Worm (Caenorhabditis elegans): ENCODE measurements around the gene Y45F10D.15.

The Y45F10D.15 gene

ce11 chrIV:13788652-13789051, 32.1 kb downstream of the Y45F10D.15 start, which contains the start of the genes sas-6 and Y45F10D.7 (continued):
- no peak for TF ChIP-seq sma-9 (GFP tag; optimal IDR thresholded peaks at IDR 0.05)
- no peak for TF ChIP-seq sma-9 (tag; optimal IDR thresholded peaks at IDR 0.05)
- no peak for TF ChIP-seq aly-2 (tag; optimal IDR thresholded peaks at IDR 0.05)
- no peak for TF ChIP-seq nhr-77 (tag; optimal IDR thresholded peaks at IDR 0.05)
- peak; percentile 86 for TF ChIP-seq gmeb-1 (tag; optimal IDR thresholded peaks at IDR 0.05)

ce11 chrIV:13786690-13787089, 34.1 kb downstream of the Y45F10D.15 start, which contains the start of gene icap-1:
Gene icap-1, minus strand, starts transcription at chrIV:13786961.
- TF ChIP-seq skn-1 (tag; optimal IDR thresholded peaks at IDR 0.05): no peak
- peak; percentile 22 for TF ChIP-seq crh-2 (tag; optimal IDR thresholded peaks at IDR 0.05)
- peak; percentile 10 for TF ChIP-seq unc-55 (GFP tag; optimal IDR thresholded peaks at IDR 0.05)
- TF ChIP-seq fos-1 (tag; optimal IDR thresholded peaks at IDR 0.05): peak; percentile 58

- no peak for TF ChIP-seq lin-13 (GFP tag; optimal IDR thresholded peaks at IDR 0.05)
- TF ChIP-seq snpc-4 (tag; optimal IDR thresholded peaks at IDR 0.05): no peak
- TF ChIP-seq mab-5 (tag; optimal IDR thresholded peaks at IDR 0.05): no peak
- TF ChIP-seq gmeb-1 (tag; optimal IDR thresholded peaks at IDR 0.05): no peak
These were observed 35.2 kb downstream of the Y45F10D.15 start, which contains the start of gene lact-9 for ce11 chrIV:13785545-13785944. Gene lact-9, minus strand, starts transcription at chrIV:13785645.

DNA sequence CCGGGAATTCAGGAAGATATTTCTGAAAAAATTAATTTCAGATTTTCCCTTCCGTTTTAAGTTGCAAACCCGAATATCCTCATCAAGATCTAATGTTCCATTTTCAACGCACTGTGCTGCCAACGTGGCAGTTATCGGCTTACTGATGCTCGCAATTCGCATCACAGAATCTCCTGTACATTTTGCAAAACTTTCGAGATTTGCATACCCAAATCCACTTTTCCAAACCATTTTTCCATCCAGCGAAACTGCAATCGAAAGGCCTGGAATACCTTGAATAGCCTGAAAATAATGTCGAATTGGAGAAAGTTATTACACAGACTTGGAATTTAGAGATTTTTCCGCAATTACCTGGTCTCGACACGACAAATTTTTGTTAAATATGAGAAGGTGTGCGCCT, 36.0 kb downstream of the Y45F10D.15 start:
- TF ChIP-seq nhr-21 (tag; optimal IDR thresholded peaks at IDR 0.05) (no peak), ama-1 (optimal IDR thresholded peaks at IDR 0.05) (peak; percentile 17), nhr-129 (tag; optimal IDR thresholded peaks at IDR 0.05) (peak; percentile 44)

- TF ChIP-seq nhr-11 (tag; optimal IDR thresholded peaks at IDR 0.05) (no peak), gmeb-1 (tag; optimal IDR thresholded peaks at IDR 0.05) (peak; percentile 12), nhr-23 (tag; optimal IDR thresholded peaks at IDR 0.05) (no peak), unc-55 (GFP tag; optimal IDR thresholded peaks at IDR 0.05) (peak; percentile 62), nhr-129 (tag; optimal IDR thresholded peaks at IDR 0.05) (peak; percentile 77), F13H6.1 (tag; optimal IDR thresholded peaks at IDR 0.05) (peak; percentile 2), crh-2 (tag; optimal IDR thresholded peaks at IDR 0.05) (peak; percentile 33), C34F6.9 (tag; optimal IDR thresholded peaks at IDR 0.05) (peak; percentile 52), ceh-16 (tag; optimal IDR thresholded peaks at IDR 0.05) (no peak), lsy-2 (tag; optimal IDR thresholded peaks at IDR 0.05) (peak in 1 of 2 experiments; percentile 76), nhr-25 (tag; optimal IDR thresholded peaks at IDR 0.05) (no peak)
These were observed 37.3 kb downstream of the Y45F10D.15 start, which contains the start of gene iscu-1 for ce11 chrIV:13783237-13784012. Gene iscu-1, plus strand, starts transcription at chrIV:13783962.

DNA sequence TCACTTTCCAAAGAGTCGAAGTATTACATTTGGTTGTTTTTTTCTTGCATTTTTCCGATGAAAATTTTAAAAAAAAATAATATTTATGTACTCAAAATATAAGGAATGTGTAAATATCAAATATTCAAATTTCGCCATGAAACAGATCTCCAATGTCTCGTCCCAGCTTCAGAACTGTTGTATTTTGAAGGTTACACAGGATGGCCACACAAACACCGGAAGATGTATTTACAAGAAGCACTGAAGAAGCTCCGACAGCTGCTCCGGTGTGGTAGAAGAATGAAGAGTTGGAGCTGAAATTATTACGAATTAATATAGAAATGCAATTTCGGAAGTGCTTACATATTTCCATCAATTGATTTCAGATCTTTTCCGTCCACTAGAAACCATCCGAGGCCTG, 38.4 kb downstream of the Y45F10D.15 start:
- TF ChIP-seq crh-2 (tag; optimal IDR thresholded peaks at IDR 0.05) (no peak), ceh-82 (tag; optimal IDR thresholded peaks at IDR 0.05) (no peak), gmeb-1 (tag; optimal IDR thresholded peaks at IDR 0.05) (no peak), egl-27 (tag; optimal IDR thresholded peaks at IDR 0.05) (no peak), sem-4 (tag; optimal IDR thresholded peaks at IDR 0.05) (no peak), nhr-10 (tag; optimal IDR thresholded peaks at IDR 0.05) (no peak), mbf-1 (tag; optimal IDR thresholded peaks at IDR 0.05) (no peak), F13H6.1 (tag; optimal IDR thresholded peaks at IDR 0.05) (no peak), nhr-6 (tag; optimal IDR thresholded peaks at IDR 0.05) (no peak), snpc-4 (tag; optimal IDR thresholded peaks at IDR 0.05) (no peak), lin-39 (tag; optimal IDR thresholded peaks at IDR 0.05) (no peak), ztf-4 (tag; optimal IDR thresholded peaks at IDR 0.05) (no peak), nhr-77 (tag; optimal IDR thresholded peaks at IDR 0.05) (no peak), ztf-11 (tag; optimal IDR thresholded peaks at IDR 0.05) (no peak), zag-1 (tag; optimal IDR thresholded peaks at IDR 0.05) (no peak)
